Worm (Caenorhabditis elegans) whole organism, L3 larva: ENCODE data around the gene F58F9.3.

ENCODE experiments used
- ZK546.5 ChIP-seq: sonication (generic microtip); optimal IDR thresholded peaks from 2 replicates; lab custom pipeline; 2017; ENCODE audit warnings: missing biosample characterization, missing genetic modification characterization
- aly-2 ChIP-seq: fragments of 150-350 bp; optimal IDR thresholded peaks from 2 replicates; lab custom pipeline; 2014; ENCODE audit warnings: missing biosample characterization, missing genetic modification characterization
- ceh-16 ChIP-seq: sonication (generic microtip); optimal IDR thresholded peaks from 2 replicates; lab custom pipeline; 2017; ENCODE audit warnings: missing biosample characterization, missing genetic modification characterization
- ceh-28 ChIP-seq: fragments of 150-350 bp; optimal IDR thresholded peaks from 2 replicates; lab custom pipeline; 2014; ENCODE audit warnings: missing biosample characterization, missing genetic modification reagents, missing genetic modification characterization
- ceh-82 ChIP-seq: fragments of 150-350 bp; optimal IDR thresholded peaks from 2 replicates; lab custom pipeline; 2014; ENCODE audit warnings: missing biosample characterization, missing genetic modification characterization
- ceh-9 ChIP-seq: sonication (generic microtip); optimal IDR thresholded peaks from 2 replicates; lab custom pipeline; 2018; ENCODE audit warnings: missing biosample characterization, missing genetic modification characterization
- egl-27 ChIP-seq: sonication (generic microtip); optimal IDR thresholded peaks from 4 replicates; lab custom pipeline; 2017; ENCODE audit warnings: missing biosample characterization, missing genetic modification reagents, missing genetic modification characterization
- egl-5 ChIP-seq: fragments of 150-350 bp; optimal IDR thresholded peaks from 2 replicates; lab custom pipeline; 2017; ENCODE audit warnings: missing biosample characterization, missing genetic modification reagents, missing genetic modification characterization, inconsistent platforms
- elt-2 ChIP-seq: sonication (generic microtip); optimal IDR thresholded peaks from 2 replicates; lab custom pipeline; 2016; ENCODE audit warnings: missing genetic modification reagents, mild to moderate bottlenecking, missing genetic modification characterization, missing compliant biosample characterization
- eor-1 ChIP-seq, 2 experiments: fragments of 150-350 bp; optimal IDR thresholded peaks; 2 replicates each; lab custom pipeline; 2014 to 2018; ENCODE audit warnings: missing biosample characterization in 2 of 2, missing genetic modification characterization in 2 of 2
- fkh-10 ChIP-seq: sonication (generic microtip); optimal IDR thresholded peaks from 2 replicates; lab custom pipeline; 2017; ENCODE audit warnings: missing biosample characterization, missing genetic modification reagents, missing genetic modification characterization
- fkh-2 ChIP-seq: fragments of 150-350 bp; optimal IDR thresholded peaks from 2 replicates; lab custom pipeline; 2014; ENCODE audit warnings: missing biosample characterization, missing genetic modification reagents, missing genetic modification characterization
- fos-1 ChIP-seq: fragments of 150-350 bp; optimal IDR thresholded peaks from 2 replicates; lab custom pipeline; 2014; ENCODE audit warnings: missing biosample characterization, missing genetic modification characterization
- hmg-11 ChIP-seq: sonication (generic microtip); optimal IDR thresholded peaks from 2 replicates; lab custom pipeline; 2016; ENCODE audit warnings: missing genetic modification characterization, missing compliant biosample characterization
- lin-15B ChIP-seq: fragments of 150-350 bp; optimal IDR thresholded peaks from 2 replicates; lab custom pipeline; 2014; ENCODE audit warnings: missing biosample characterization, missing genetic modification characterization
- lin-39 ChIP-seq: fragments of 150-350 bp; optimal IDR thresholded peaks from 2 replicates; lab custom pipeline; 2018; ENCODE audit warnings: missing biosample characterization, missing genetic modification reagents, missing genetic modification characterization
- lsy-12 ChIP-seq: sonication (generic microtip); optimal IDR thresholded peaks from 2 replicates; lab custom pipeline; 2016; ENCODE audit warnings: mild to moderate bottlenecking, missing genetic modification characterization, missing compliant biosample characterization
- nfya-1 ChIP-seq: sonication (generic microtip); optimal IDR thresholded peaks from 2 replicates; lab custom pipeline; 2017; ENCODE audit warnings: missing genetic modification characterization, mild to moderate bottlenecking, missing compliant biosample characterization, antibody characterized with exemption, moderate library complexity; ENCODE audit not compliant: insufficient read depth
- nhr-11 ChIP-seq: fragments of 150-350 bp; optimal IDR thresholded peaks from 2 replicates; lab custom pipeline; 2014; ENCODE audit warnings: missing biosample characterization, missing genetic modification characterization
- nhr-12 ChIP-seq: fragments of 150-350 bp; optimal IDR thresholded peaks from 2 replicates; lab custom pipeline; 2014; ENCODE audit warnings: missing biosample characterization, missing genetic modification characterization
- nhr-23 ChIP-seq: fragments of 150-350 bp; optimal IDR thresholded peaks from 2 replicates; lab custom pipeline; 2014; ENCODE audit warnings: missing biosample characterization, missing genetic modification reagents, missing genetic modification characterization
- nhr-237 ChIP-seq: fragments of 150-350 bp; optimal IDR thresholded peaks from 2 replicates; lab custom pipeline; 2014; ENCODE audit warnings: missing biosample characterization, missing genetic modification characterization
- nhr-25 ChIP-seq: sonication (generic microtip); optimal IDR thresholded peaks from 2 replicates; lab custom pipeline; 2017; ENCODE audit warnings: missing biosample characterization, missing genetic modification characterization
- nhr-28 ChIP-seq: fragments of 150-350 bp; optimal IDR thresholded peaks from 2 replicates; lab custom pipeline; 2014; ENCODE audit warnings: missing biosample characterization, missing genetic modification characterization
- nhr-43 ChIP-seq: sonication (generic microtip); optimal IDR thresholded peaks from 2 replicates; lab custom pipeline; 2016; ENCODE audit warnings: mild to moderate bottlenecking, missing genetic modification characterization, missing compliant biosample characterization; ENCODE audit not compliant: poor library complexity, severe bottlenecking
- nhr-67 ChIP-seq: fragments of 150-350 bp; optimal IDR thresholded peaks from 2 replicates; lab custom pipeline; 2014; ENCODE audit warnings: missing biosample characterization, missing genetic modification characterization
- nhr-76 ChIP-seq: fragments of 150-350 bp; sonication (generic microtip); optimal IDR thresholded peaks from 5 replicates; lab custom pipeline; 2014; ENCODE audit warnings: missing biosample characterization, missing genetic modification characterization
- pha-4 ChIP-seq: fragments of 150-350 bp; optimal IDR thresholded peaks from 2 replicates; lab custom pipeline; 2014; ENCODE audit warnings: missing biosample characterization, missing genetic modification reagents, missing genetic modification characterization
- pqm-1 ChIP-seq: fragments of 150-350 bp; optimal IDR thresholded peaks from 2 replicates; lab custom pipeline; 2017; ENCODE audit warnings: missing biosample characterization, missing genetic modification characterization, inconsistent platforms
- skn-1 ChIP-seq: fragments of 150-350 bp; optimal IDR thresholded peaks from 2 replicates; lab custom pipeline; 2014; ENCODE audit warnings: missing biosample characterization, missing genetic modification characterization
- snpc-4 ChIP-seq: fragments of 150-350 bp; optimal IDR thresholded peaks from 2 replicates; lab custom pipeline; 2014; ENCODE audit warnings: missing biosample characterization, missing genetic modification characterization
- tbx-2 ChIP-seq: sonication (generic microtip); optimal IDR thresholded peaks from 2 replicates; lab custom pipeline; 2016; ENCODE audit warnings: mild to moderate bottlenecking, missing genetic modification characterization, missing compliant biosample characterization
- ztf-11 ChIP-seq: fragments of 150-350 bp; optimal IDR thresholded peaks from 2 replicates; lab custom pipeline; 2014; ENCODE audit warnings: missing biosample characterization, missing genetic modification characterization
- ztf-4 ChIP-seq: fragments of 150-350 bp; optimal IDR thresholded peaks from 2 replicates; lab custom pipeline; 2014; ENCODE audit warnings: missing biosample characterization, missing genetic modification characterization

The F58F9.3 gene

DNA sequence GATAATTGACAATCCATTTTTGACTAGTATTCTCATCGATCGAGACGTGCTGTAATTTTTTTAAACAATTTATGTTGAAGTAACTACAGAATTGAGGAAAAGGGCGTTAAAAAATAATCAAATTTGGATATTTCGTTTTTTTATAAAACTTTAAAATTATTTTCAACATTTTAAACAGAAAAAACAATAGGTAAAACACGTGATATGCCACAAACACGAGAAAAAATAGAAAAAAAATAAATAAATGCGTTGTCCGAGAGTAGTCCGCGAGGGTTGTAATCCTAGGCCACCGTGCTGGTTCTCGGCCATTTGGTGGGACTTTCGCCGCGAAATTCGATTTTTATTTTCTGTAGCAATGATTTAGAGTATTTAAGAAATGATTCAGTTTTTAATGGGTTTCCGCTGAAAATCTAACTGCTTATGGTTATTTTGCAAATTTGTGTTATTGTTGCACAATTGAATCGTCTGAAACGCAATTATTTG is 26.7 kb upstream of the F58F9.3 start, which contains the start of gene C49A9.10:
Gene C49A9.10 (minus strand): TSS at position 51 of the 483 bp plus-strand sequence.
- TF ChIP-seq lin-39 (peak; percentile 68), nhr-43 (tag; lab: Kevin White, UChicago) (peak; percentile 97), pqm-1 (tag; lab: Kevin White, UChicago) (peak; percentile 54), skn-1 (tag; lab: Kevin White, UChicago) (peak; percentile 28), ceh-82 (peak; percentile 35), tbx-2 (peak; percentile 36), nhr-25 (tag; lab: Kevin White, UChicago) (peak; percentile 26), nhr-76 (no peak), fkh-10 (peak; percentile 42), pha-4 (tag; lab: Kevin White, UChicago) (peak; percentile 93), nhr-237 (no peak), lsy-12 (tag; lab: Kevin White, UChicago) (peak; percentile 68), lin-15B (peak; percentile 85), egl-5 (tag; lab: Kevin White, UChicago) (peak; percentile 13), snpc-4 (tag; lab: Kevin White, UChicago) (peak; percentile 80), ceh-28 (tag; lab: Kevin White, UChicago) (peak; percentile 58), ztf-4 (tag; lab: Kevin White, UChicago) (no peak), egl-27 (tag; lab: Kevin White, UChicago) (no peak), nfya-1 (tag; lab: Kevin White, UChicago) (peak; percentile 76), hmg-11 (tag; lab: Kevin White, UChicago) (peak; percentile 89), elt-2 (tag; lab: Kevin White, UChicago) (peak; percentile 42), nhr-12 (tag; lab: Kevin White, UChicago) (no peak)

ce11 chrIV:6209337-6209736 is 23.7 kb upstream of the F58F9.3 start:
- TF ChIP-seq pha-4 (tag; lab: Kevin White, UChicago): peak; percentile 63
- TF ChIP-seq ceh-28 (tag; lab: Kevin White, UChicago): no peak

DNA sequence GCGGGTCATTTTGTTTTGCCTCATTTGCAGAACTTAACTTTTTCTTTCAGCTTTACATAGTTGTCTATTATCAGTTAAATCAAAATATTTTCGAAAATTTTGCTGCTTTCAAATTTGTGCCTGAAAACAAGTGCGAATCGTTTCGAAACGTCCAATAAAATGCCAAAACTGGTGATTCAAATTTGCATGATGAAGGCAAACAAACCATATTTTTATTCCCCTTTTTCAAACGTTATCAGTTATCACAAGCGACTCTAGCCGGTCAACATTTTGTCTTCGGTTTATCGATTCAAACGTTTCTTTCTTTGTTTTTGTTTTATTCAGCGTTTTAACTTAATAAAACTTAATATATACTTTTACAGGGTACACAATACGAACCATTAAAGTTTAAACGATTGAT is 22.5 kb upstream of the F58F9.3 start, which contains the start of the genes ugt-24 and C49A9.6:
Gene ugt-24 (minus strand): TSS at position 147 of the 400 bp plus-strand sequence.
Gene C49A9.6 (plus strand): TSS at position 363 of the 400 bp plus-strand sequence.
- TF ChIP-seq lin-15B (no peak), nhr-67 (tag; lab: Kevin White, UChicago) (no peak), ceh-82 (no peak), skn-1 (tag; lab: Kevin White, UChicago) (no peak), nhr-237 (no peak), pha-4 (tag; lab: Kevin White, UChicago) (peak; percentile 66), fkh-2 (tag; lab: Kevin White, UChicago) (no peak), pqm-1 (tag; lab: Kevin White, UChicago) (peak; percentile 59), elt-2 (tag; lab: Kevin White, UChicago) (peak; percentile 71), nhr-76 (no peak)

- TF ChIP-seq egl-5 (tag; lab: Kevin White, UChicago) (no peak), elt-2 (tag; lab: Kevin White, UChicago) (peak; percentile 37)
- TF ChIP-seq, all 47 proteins: peak for 1
Measured at ce11 chrIV:6213403-6213802, 19.6 kb upstream of the F58F9.3 start, which contains the start of gene C49A9.5. Gene C49A9.5, plus strand, starts transcription at chrIV:6213673.

- TF ChIP-seq eor-1 (tag; optimal IDR thresholded peaks at IDR 0.05; lab: Kevin White, UChicago) (no peak), elt-2 (tag; lab: Kevin White, UChicago) (peak; percentile 56), tbx-2 (no peak), pha-4 (tag; lab: Kevin White, UChicago) (peak; percentile 45), nhr-28 (tag; lab: Kevin White, UChicago) (no peak), pqm-1 (tag; lab: Kevin White, UChicago) (peak; percentile 58), snpc-4 (tag; lab: Kevin White, UChicago) (no peak), ZK546.5 (no peak), ztf-11 (tag; lab: Kevin White, UChicago) (no peak), ceh-82 (no peak), fkh-2 (tag; lab: Kevin White, UChicago) (no peak), aly-2 (no peak), fos-1 (no peak), ceh-9 (tag; lab: Kevin White, UChicago) (no peak), ztf-4 (tag; lab: Kevin White, UChicago) (no peak), nhr-23 (no peak), nfya-1 (tag; lab: Kevin White, UChicago) (no peak), nhr-11 (tag; lab: Kevin White, UChicago) (no peak), nhr-43 (tag; lab: Kevin White, UChicago) (no peak), ceh-16 (tag; lab: Kevin White, UChicago) (no peak)
Measured at ce11 chrIV:6217066-6217465, 16.0 kb upstream of the F58F9.3 start, which contains the start of gene C49A9.9. Gene C49A9.9, plus strand, starts transcription at chrIV:6217372.
